Worm (Caenorhabditis elegans): ENCODE data around the gene gpx-4.

DNA sequence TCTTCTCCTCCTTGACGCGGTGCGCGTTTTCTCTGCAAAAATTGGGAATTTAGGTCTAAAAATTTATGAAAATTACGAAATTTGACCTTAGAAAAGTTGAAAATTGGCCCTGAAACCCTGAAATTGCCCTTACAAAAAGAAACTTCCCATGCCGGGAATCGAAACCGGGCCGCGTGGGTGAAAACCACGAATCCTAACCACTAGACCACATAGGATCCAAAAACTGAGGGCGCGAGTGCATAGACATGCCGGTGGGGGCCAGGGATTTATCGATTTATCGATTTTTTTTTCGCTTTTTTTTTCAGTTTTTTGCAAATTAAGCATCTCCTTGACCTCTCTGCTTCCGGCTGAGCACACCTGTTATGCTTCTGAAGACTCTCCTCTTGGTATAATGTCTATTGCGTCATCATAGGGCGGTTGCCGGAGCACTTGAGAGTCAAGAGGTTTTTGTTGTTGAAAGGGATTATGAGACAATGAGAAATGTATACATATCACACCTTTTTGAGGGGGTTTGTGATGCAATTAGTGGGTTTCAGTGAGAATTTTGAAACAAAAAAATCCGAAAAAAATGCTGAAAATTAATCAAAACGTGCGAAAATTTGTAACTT is 35.0 kb downstream of the gpx-4 start:
- TF ChIP-seq dao-5 (tag; optimal IDR thresholded peaks at IDR 0.05) (no peak), him-1 (tag; optimal IDR thresholded peaks at IDR 0.05) (no peak), W03F9.2 (tag; optimal IDR thresholded peaks at IDR 0.05) (no peak)
